Worm (Caenorhabditis elegans): ENCODE data around the gene Y51A2A.16.

ce11 chrV:18269885-18270284 is 10.8 kb downstream of the Y51A2A.16 start, which contains the start of gene skr-6:
- TF ChIP-seq pqm-1 (tag; optimal IDR thresholded peaks at IDR 0.05) (no peak), nhr-77 (tag; optimal IDR thresholded peaks at IDR 0.05) (no peak), unc-39 (tag; optimal IDR thresholded peaks at IDR 0.05) (no peak), hmg-11 (tag; optimal IDR thresholded peaks at IDR 0.05) (no peak), mdl-1 (tag; optimal IDR thresholded peaks at IDR 0.05) (no peak), fos-1 (tag; optimal IDR thresholded peaks at IDR 0.05) (no peak), ztf-11 (tag; optimal IDR thresholded peaks at IDR 0.05) (no peak), nhr-237 (tag; optimal IDR thresholded peaks at IDR 0.05) (no peak), nhr-28 (tag; optimal IDR thresholded peaks at IDR 0.05) (no peak), lin-15B (tag; optimal IDR thresholded peaks at IDR 0.05) (no peak), jun-1 (tag; optimal IDR thresholded peaks at IDR 0.05) (no peak), unc-62 (GFP tag; optimal IDR thresholded peaks at IDR 0.05) (no peak), ceh-16 (tag; optimal IDR thresholded peaks at IDR 0.05) (no peak), lin-39 (tag; optimal IDR thresholded peaks at IDR 0.05) (no peak)

Data from whole organism, L3 larva.